Fruit fly (Drosophila melanogaster) whole organism, pupa: ENCODE data around the gene CG5846.

ENCODE experiments used
- CG10348 ChIP-seq: fragments of 200-800 bp; sonication (Bioruptor generic); IDR thresholded peaks from 2 replicates; pipeline ENCODE4 v1.3.6; 2022; ENCODE audit warnings: missing biosample characterization, missing genetic modification characterization
- CG12605 ChIP-seq: fragments of 200-800 bp; sonication (Bioruptor generic); IDR thresholded peaks from 2 replicates; pipeline ENCODE4 v1.3.6; 2022; ENCODE audit warnings: missing biosample characterization, missing genetic modification characterization
- CG13204 ChIP-seq: fragments of 200-800 bp; sonication (Bioruptor generic); optimal IDR thresholded peaks from 2 replicates; lab custom pipeline; 2018; ENCODE audit warnings: missing biosample characterization, mild to moderate bottlenecking, missing genetic modification characterization, moderate library complexity
- CG14655 ChIP-seq: fragments of 200-800 bp; sonication (Bioruptor generic); optimal IDR thresholded peaks from 3 replicates; lab custom pipeline; 2017; ENCODE audit warnings: mild to moderate bottlenecking, missing biosample characterization, missing genetic modification reagents, missing genetic modification characterization
- CG15710 ChIP-seq: fragments of 200-800 bp; sonication (Bioruptor generic); optimal IDR thresholded peaks from 2 replicates; lab custom pipeline; 2018; ENCODE audit warnings: missing biosample characterization, mild to moderate bottlenecking, missing genetic modification characterization, moderate library complexity
- CG17806 ChIP-seq: fragments of 200-800 bp; sonication (Bioruptor generic); optimal IDR thresholded peaks from 2 replicates; lab custom pipeline; 2018; ENCODE audit warnings: missing biosample characterization, mild to moderate bottlenecking, missing genetic modification characterization, moderate library complexity
- CG32121 ChIP-seq: fragments of 200-800 bp; sonication (Bioruptor generic); IDR thresholded peaks from 2 replicates; pipeline ENCODE4 v1.3.6; 2022; ENCODE audit warnings: missing biosample characterization, missing genetic modification characterization
- CG34367 ChIP-seq: fragments of 200-800 bp; sonication (Bioruptor generic); optimal IDR thresholded peaks from 2 replicates; lab custom pipeline; 2018; ENCODE audit warnings: missing biosample characterization, mild to moderate bottlenecking, missing genetic modification characterization
- CG4496 ChIP-seq: fragments of 200-800 bp; sonication (Bioruptor generic); IDR thresholded peaks from 3 replicates; pipeline ENCODE4 v1.3.6; 2022; ENCODE audit warnings: missing biosample characterization, missing genetic modification characterization
- CG8159 ChIP-seq: fragments of 200-800 bp; sonication (Bioruptor generic); optimal IDR thresholded peaks from 3 replicates; lab custom pipeline; 2018; ENCODE audit warnings: missing biosample characterization, mild to moderate bottlenecking, missing genetic modification characterization, moderate library complexity
- CG8301 ChIP-seq: fragments of 200-800 bp; sonication (Bioruptor generic); optimal IDR thresholded peaks from 2 replicates; lab custom pipeline; 2018; ENCODE audit warnings: missing biosample characterization, mild to moderate bottlenecking, missing genetic modification characterization
- CG9948 ChIP-seq: fragments of 200-800 bp; sonication (Bioruptor generic); optimal IDR thresholded peaks from 2 replicates; lab custom pipeline; 2018; ENCODE audit warnings: missing biosample characterization, mild to moderate bottlenecking, missing genetic modification characterization, moderate library complexity
- D1 ChIP-seq: fragments of 200-800 bp; sonication (Bioruptor generic); optimal IDR thresholded peaks from 2 replicates; lab custom pipeline; 2018; ENCODE audit warnings: missing biosample characterization, mild to moderate bottlenecking, missing genetic modification characterization, moderate library complexity
- EcR ChIP-seq: fragments of 200-800 bp; sonication (Bioruptor generic); optimal IDR thresholded peaks from 3 replicates; lab custom pipeline; 2019; ENCODE audit warnings: missing biosample characterization, missing genetic modification characterization, mild to moderate bottlenecking, moderate library complexity, missing genetic modification reagents
- Ets98B ChIP-seq: fragments of 200-800 bp; sonication (Bioruptor generic); IDR thresholded peaks from 2 replicates; pipeline ENCODE4 v1.3.6; 2022; ENCODE audit warnings: missing biosample characterization, missing genetic modification characterization
- Pif1A ChIP-seq: fragments of 200-800 bp; sonication (Bioruptor generic); optimal IDR thresholded peaks from 3 replicates; lab custom pipeline; 2016; ENCODE audit warnings: missing biosample characterization, missing genetic modification characterization
- Pif1B ChIP-seq: fragments of 200-800 bp; sonication (Bioruptor generic); optimal IDR thresholded peaks from 3 replicates; lab custom pipeline; 2016; ENCODE audit warnings: missing biosample characterization, missing genetic modification characterization
- Snoo ChIP-seq: fragments of 200-800 bp; sonication (Bioruptor generic); optimal IDR thresholded peaks from 3 replicates; lab custom pipeline; 2017; ENCODE audit warnings: missing biosample characterization, mild to moderate bottlenecking, missing genetic modification characterization, inconsistent platforms
- fd96Ca ChIP-seq: fragments of 200-800 bp; sonication (Bioruptor generic); IDR thresholded peaks from 3 replicates; pipeline ENCODE4 v1.3.6; 2022; ENCODE audit warnings: missing biosample characterization, missing genetic modification characterization
- gl ChIP-seq: fragments of 200-800 bp; sonication (Bioruptor generic); optimal IDR thresholded peaks from 2 replicates; lab custom pipeline; 2018; ENCODE audit warnings: missing biosample characterization, mild to moderate bottlenecking, missing genetic modification characterization
- rn ChIP-seq: fragments of 200-800 bp; sonication (Bioruptor generic); IDR thresholded peaks from 2 replicates; pipeline ENCODE4 v1.3.6; 2022; ENCODE audit warnings: missing biosample characterization, missing genetic modification characterization

The CG5846 gene

dm6 chr2L:9947265-9947664 is 9.8 kb downstream of the CG5846 start, which contains the start of gene CG5853:
TSS of gene CG5853 (minus strand) at chr2L:9947648.
- TF ChIP-seq rn (GFP tag; lab: Robert Waterston, UW): no peak
- peak; percentile 95 for TF ChIP-seq CG13204
- TF ChIP-seq EcR (GFP tag; lab: Kevin White, UChicago): peak; percentile 68
- TF ChIP-seq Ets98B (GFP tag; lab: Robert Waterston, UW): peak; percentile 67
- no peak for TF ChIP-seq CG15710 (tag; lab: Kevin White, UChicago)
- TF ChIP-seq CG32121 (GFP tag; lab: Robert Waterston, UW): 0 out of 2 replicates have a peak, but pooled peaks have one; percentile 44
- peak; percentile 70 for TF ChIP-seq fd96Ca
- peak; percentile 51 for TF ChIP-seq Pif1A
- no peak for TF ChIP-seq CG17806 (tag; lab: Kevin White, UChicago)
- no peak for TF ChIP-seq gl
- no peak for TF ChIP-seq Snoo
- no peak for TF ChIP-seq CG34367 (tag; lab: Kevin White, UChicago)
- no peak for TF ChIP-seq CG9948 (tag; lab: Kevin White, UChicago)
- TF ChIP-seq Pif1B (GFP tag; lab: Kevin White, UChicago): peak; percentile 45
- TF ChIP-seq CG12605 (GFP tag; lab: Robert Waterston, UW): 0 out of 2 replicates have a peak, but pooled peaks have one; percentile 22
- no peak for TF ChIP-seq CG8301 (tag; lab: Kevin White, UChicago)
- TF ChIP-seq D1 (tag; lab: Kevin White, UChicago): no peak
- TF ChIP-seq CG10348: no peak
- no peak for TF ChIP-seq CG8159
- peak; percentile 69; the same call in 2 of the 3 replicates for TF ChIP-seq CG4496 (GFP tag; lab: Robert Waterston, UW)
- no peak for TF ChIP-seq CG14655 (GFP tag; lab: Kevin White, UChicago)

- TF ChIP-seq CG4496 (GFP tag; lab: Robert Waterston, UW): 0 out of 3 replicates have a peak, but pooled peaks have one; percentile 25
- no peak for TF ChIP-seq CG15710 (tag; lab: Kevin White, UChicago)
These were observed 11.0 kb downstream of the CG5846 start for dm6 chr2L:9946051-9946450.

- TF ChIP-seq CG32121 (GFP tag; lab: Robert Waterston, UW) (peak; percentile 21; the same call in 1 of the 2 replicates), Ets98B (GFP tag; lab: Robert Waterston, UW) (no peak), CG12605 (GFP tag; lab: Robert Waterston, UW) (no peak), Pif1B (GFP tag; lab: Kevin White, UChicago) (peak; percentile 11), CG9948 (tag; lab: Kevin White, UChicago) (no peak), CG4496 (GFP tag; lab: Robert Waterston, UW) (0 out of 3 replicates have a peak, but pooled peaks have one; percentile 12), Pif1A (no peak), CG14655 (GFP tag; lab: Kevin White, UChicago) (no peak), gl (peak; percentile 71)
These were observed 12.0 kb downstream of the CG5846 start for dm6 chr2L:9945086-9945485.

- no peak for TF ChIP-seq Pif1A
- TF ChIP-seq gl: no peak
- no peak for TF ChIP-seq CG10348
- no peak for TF ChIP-seq CG4496 (GFP tag; lab: Robert Waterston, UW)
- no peak for TF ChIP-seq CG17806 (tag; lab: Kevin White, UChicago)
- TF ChIP-seq CG34367 (tag; lab: Kevin White, UChicago): no peak
- no peak for TF ChIP-seq CG8301 (tag; lab: Kevin White, UChicago)
- no peak for TF ChIP-seq CG13204
- TF ChIP-seq Snoo: no peak
- no peak for TF ChIP-seq CG8159
- TF ChIP-seq rn (GFP tag; lab: Robert Waterston, UW): no peak
- TF ChIP-seq EcR (GFP tag; lab: Kevin White, UChicago): no peak
- no peak for TF ChIP-seq Ets98B (GFP tag; lab: Robert Waterston, UW)
- no peak for TF ChIP-seq fd96Ca
These were observed 13.5 kb downstream of the CG5846 start for dm6 chr2L:9943521-9943920.

dm6 chr2L:9938631-9939256 is 18.3 kb downstream of the CG5846 start, which contains the start of the genes Datp and CG4619:
TSS of gene Datp (minus strand) at chr2L:9938790.
TSS of gene CG4619 (plus strand) at chr2L:9938863.
- TF ChIP-seq Snoo (peak; percentile 16), CG9948 (tag; lab: Kevin White, UChicago) (no peak), CG4496 (GFP tag; lab: Robert Waterston, UW) (0 out of 3 replicates have a peak, but pooled peaks have one; percentile 39), EcR (GFP tag; lab: Kevin White, UChicago) (no peak), CG17806 (tag; lab: Kevin White, UChicago) (no peak), Ets98B (GFP tag; lab: Robert Waterston, UW) (peak; percentile 39; the same call in 1 of the 2 replicates), CG34367 (tag; lab: Kevin White, UChicago) (peak; percentile 5), CG15710 (tag; lab: Kevin White, UChicago) (peak; percentile 4), fd96Ca (peak; percentile 44; the same call in 1 of the 3 replicates)

dm6 chr2L:9937908-9938307 is 19.1 kb downstream of the CG5846 start, which contains the start of gene Arglu1:
TSS of gene Arglu1 (minus strand) at chr2L:9938134.
- TF ChIP-seq Pif1A: no peak
- no peak for TF ChIP-seq CG34367 (tag; lab: Kevin White, UChicago)
- TF ChIP-seq CG32121 (GFP tag; lab: Robert Waterston, UW): 0 out of 2 replicates have a peak, but pooled peaks have one; percentile 26
- TF ChIP-seq CG12605 (GFP tag; lab: Robert Waterston, UW): peak; percentile 35; the same call in 1 of the 2 replicates
- TF ChIP-seq fd96Ca: peak; percentile 46; the same call in 1 of the 3 replicates
- TF ChIP-seq CG9948 (tag; lab: Kevin White, UChicago): no peak
- TF ChIP-seq Snoo: no peak
- TF ChIP-seq Ets98B (GFP tag; lab: Robert Waterston, UW): peak; percentile 20; the same call in 1 of the 2 replicates
- TF ChIP-seq CG4496 (GFP tag; lab: Robert Waterston, UW): peak; percentile 77
- TF ChIP-seq CG13204: no peak
- no peak for TF ChIP-seq CG10348
- no peak for TF ChIP-seq CG8159
- TF ChIP-seq rn (GFP tag; lab: Robert Waterston, UW): no peak
- TF ChIP-seq CG8301 (tag; lab: Kevin White, UChicago): no peak
- no peak for TF ChIP-seq EcR (GFP tag; lab: Kevin White, UChicago)
